Fruit fly (Drosophila melanogaster) whole organism, embryonic: ENCODE measurements around the gene gammaTub37C.

ENCODE experiments used
- BtbVII ChIP-seq: fragments of 200-800 bp; sonication (Bioruptor generic); optimal IDR thresholded peaks from 3 replicates; lab custom pipeline; 2017; ENCODE audit warnings: missing biosample characterization, mild to moderate bottlenecking, missing genetic modification characterization
- CG10274 ChIP-seq: fragments of 200-800 bp; sonication (Bioruptor generic); optimal IDR thresholded peaks from 3 replicates; lab custom pipeline; 2017; ENCODE audit warnings: missing biosample characterization, mild to moderate bottlenecking, missing genetic modification characterization
- CG10543 ChIP-seq: fragments of 200-800 bp; sonication (Bioruptor generic); optimal IDR thresholded peaks from 3 replicates; lab custom pipeline; 2017; ENCODE audit warnings: missing biosample characterization, mild to moderate bottlenecking, missing genetic modification characterization, moderate library complexity
- CG11085 ChIP-seq: fragments of 200-800 bp; sonication (Bioruptor generic); IDR thresholded peaks from 2 replicates; pipeline ENCODE4 v1.3.6; 2022; ENCODE audit warnings: missing biosample characterization, missing genetic modification characterization
- CG11696 ChIP-seq: fragments of 200-800 bp; sonication (Bioruptor generic); IDR thresholded peaks from 2 replicates; pipeline ENCODE4 v1.3.6; 2022; ENCODE audit warnings: missing biosample characterization, missing genetic modification characterization
- CG13287 ChIP-seq: fragments of 200-800 bp; sonication (Bioruptor generic); IDR thresholded peaks from 2 replicates; pipeline ENCODE4 v1.3.6; 2022; ENCODE audit warnings: missing biosample characterization, missing genetic modification characterization; ENCODE audit not compliant: partially characterized antibody
- CG16813 ChIP-seq: fragments of 200-800 bp; sonication (Bioruptor generic); IDR thresholded peaks from 3 replicates; pipeline ENCODE4 v1.3.6; 2022; ENCODE audit warnings: missing biosample characterization, missing genetic modification characterization; ENCODE audit not compliant: partially characterized antibody
- CG16815 ChIP-seq: fragments of 200-800 bp; sonication (Bioruptor generic); optimal IDR thresholded peaks from 3 replicates; lab custom pipeline; 2017; ENCODE audit warnings: missing biosample characterization, mild to moderate bottlenecking, missing genetic modification characterization
- CG17385 ChIP-seq: fragments of 200-800 bp; sonication (Bioruptor generic); optimal IDR thresholded peaks from 3 replicates; lab custom pipeline; 2018; ENCODE audit warnings: missing biosample characterization, mild to moderate bottlenecking, missing genetic modification characterization
- CG18262 ChIP-seq: fragments of 200-800 bp; optimal IDR thresholded peaks from 3 replicates; lab custom pipeline; 2019; ENCODE audit warnings: missing biosample characterization, mild to moderate bottlenecking, missing genetic modification characterization, moderate library complexity
- CG18619 ChIP-seq: fragments of 200-800 bp; sonication (Bioruptor generic); optimal IDR thresholded peaks from 3 replicates; lab custom pipeline; 2017; ENCODE audit warnings: missing biosample characterization, mild to moderate bottlenecking, missing genetic modification characterization
- CG2712 ChIP-seq: fragments of 200-800 bp; optimal IDR thresholded peaks from 3 replicates; lab custom pipeline; 2019; ENCODE audit warnings: missing biosample characterization, mild to moderate bottlenecking, missing genetic modification characterization, moderate library complexity
- CG3281 ChIP-seq: fragments of 200-800 bp; sonication (Bioruptor generic); optimal IDR thresholded peaks from 3 replicates; lab custom pipeline; 2017; ENCODE audit warnings: missing biosample characterization, mild to moderate bottlenecking, missing genetic modification characterization
- CG33213 ChIP-seq: fragments of 200-800 bp; sonication (Bioruptor generic); optimal IDR thresholded peaks from 3 replicates; lab custom pipeline; 2016; ENCODE audit warnings: missing biosample characterization, missing genetic modification characterization
- CG34224 ChIP-seq: fragments of 200-800 bp; sonication (Bioruptor generic); IDR thresholded peaks from 3 replicates; pipeline ENCODE4 v1.3.6; 2022; ENCODE audit warnings: missing biosample characterization, missing genetic modification characterization; ENCODE audit not compliant: partially characterized antibody
- CG4360 ChIP-seq: fragments of 200-800 bp; sonication (Bioruptor generic); IDR thresholded peaks from 2 replicates; pipeline ENCODE4 v1.3.6; 2022; ENCODE audit warnings: missing biosample characterization, missing genetic modification characterization
- CG4404 ChIP-seq: fragments of 200-800 bp; sonication (Bioruptor generic); IDR thresholded peaks from 2 replicates; pipeline ENCODE4 v1.3.6; 2022; ENCODE audit warnings: missing biosample characterization, missing genetic modification characterization
- CG4820 ChIP-seq: fragments of 200-800 bp; sonication (Bioruptor generic); optimal IDR thresholded peaks from 3 replicates; lab custom pipeline; 2016; ENCODE audit warnings: missing biosample characterization, missing genetic modification characterization
- CG9797 ChIP-seq: fragments of 200-800 bp; sonication (Bioruptor generic); optimal IDR thresholded peaks from 3 replicates; lab custom pipeline; 2018; ENCODE audit warnings: missing biosample characterization, mild to moderate bottlenecking, missing genetic modification characterization
- CoRest ChIP-seq: fragments of 200-800 bp; sonication (Bioruptor generic); optimal IDR thresholded peaks from 3 replicates; lab custom pipeline; 2018; ENCODE audit warnings: missing biosample characterization, mild to moderate bottlenecking, missing genetic modification characterization, moderate library complexity
- Dll ChIP-seq: fragments of 200-800 bp; sonication (Bioruptor generic); IDR thresholded peaks from 4 replicates; pipeline ENCODE4 v1.3.6; 2022; ENCODE audit warnings: missing biosample characterization, missing genetic modification characterization; ENCODE audit not compliant: partially characterized antibody
- Ets65A ChIP-seq: fragments of 200-800 bp; sonication (Bioruptor generic); peaks from one replicate; lab custom pipeline; 2016; ENCODE audit warnings: missing biosample characterization, missing genetic modification characterization
- Fer1 ChIP-seq: fragments of 200-800 bp; sonication (Bioruptor generic); optimal IDR thresholded peaks from 2 replicates; lab custom pipeline; 2017; ENCODE audit warnings: missing biosample characterization, mild to moderate bottlenecking, missing genetic modification characterization
- Hmr ChIP-seq: fragments of 200-800 bp; sonication (Bioruptor generic); optimal IDR thresholded peaks from 3 replicates; lab custom pipeline; 2017; ENCODE audit warnings: mild to moderate bottlenecking, missing biosample characterization, missing genetic modification reagents, missing genetic modification characterization
- Hsf ChIP-seq: fragments of 200-800 bp; sonication (Bioruptor generic); optimal IDR thresholded peaks from 3 replicates; lab custom pipeline; 2016; ENCODE audit warnings: missing biosample characterization, missing genetic modification characterization
- Oli ChIP-seq: fragments of 200-800 bp; sonication (Bioruptor generic); optimal IDR thresholded peaks from 2 replicates; lab custom pipeline; 2018; ENCODE audit warnings: missing biosample characterization, mild to moderate bottlenecking, missing genetic modification characterization, moderate library complexity
- Opbp ChIP-seq: fragments of 200-800 bp; sonication (Bioruptor generic); IDR thresholded peaks from 3 replicates; pipeline ENCODE4 v1.3.6; 2022; ENCODE audit warnings: missing biosample characterization, missing genetic modification characterization; ENCODE audit not compliant: partially characterized antibody
- Poxn ChIP-seq: fragments of 200-800 bp; sonication (Bioruptor generic); IDR thresholded peaks from 2 replicates; pipeline ENCODE4 v1.3.6; 2022; ENCODE audit warnings: missing biosample characterization, missing genetic modification characterization
- Rfx ChIP-seq: fragments of 200-800 bp; sonication (Bioruptor generic); IDR thresholded peaks from 2 replicates; pipeline ENCODE4 v1.3.6; 2022; ENCODE audit warnings: missing biosample characterization, missing genetic modification characterization
- Xrp1 ChIP-seq: fragments of 200-800 bp; sonication (Bioruptor generic); IDR thresholded peaks from 2 replicates; pipeline ENCODE4 v1.3.6; 2022; ENCODE audit warnings: missing biosample characterization, missing genetic modification characterization
- cato ChIP-seq: fragments of 200-800 bp; sonication (Bioruptor generic); optimal IDR thresholded peaks from 2 replicates; lab custom pipeline; 2016; ENCODE audit warnings: missing biosample characterization, missing genetic modification characterization, borderline replicate concordance
- cg ChIP-seq: fragments of 200-800 bp; sonication (Bioruptor generic); optimal IDR thresholded peaks from 3 replicates; lab custom pipeline; 2019; ENCODE audit warnings: missing biosample characterization, mild to moderate bottlenecking, missing genetic modification characterization, moderate library complexity
- chn ChIP-seq: fragments of 200-800 bp; sonication (Bioruptor generic); optimal IDR thresholded peaks from 2 replicates; lab custom pipeline; 2016; ENCODE audit warnings: missing biosample characterization, missing genetic modification characterization
- crol ChIP-seq: fragments of 200-800 bp; sonication (Bioruptor generic); IDR thresholded peaks from 2 replicates; pipeline ENCODE4 v1.3.6; 2022; ENCODE audit warnings: missing biosample characterization, missing genetic modification characterization
- cwo ChIP-seq: fragments of 200-800 bp; sonication (Bioruptor generic); optimal IDR thresholded peaks from 3 replicates; lab custom pipeline; 2017; ENCODE audit warnings: missing biosample characterization, missing genetic modification characterization, mild to moderate bottlenecking, moderate library complexity, missing genetic modification reagents
- dimm ChIP-seq: fragments of 200-800 bp; sonication (Bioruptor generic); IDR thresholded peaks from 2 replicates; pipeline ENCODE4 v1.3.6; 2022; ENCODE audit warnings: missing biosample characterization, missing genetic modification characterization
- dmrt99B ChIP-seq: fragments of 200-800 bp; sonication (Bioruptor generic); optimal IDR thresholded peaks from 2 replicates; lab custom pipeline; 2018; ENCODE audit warnings: missing biosample characterization, mild to moderate bottlenecking, missing genetic modification characterization, moderate library complexity
- fd3F ChIP-seq: fragments of 200-800 bp; sonication (Bioruptor generic); optimal IDR thresholded peaks from 2 replicates; lab custom pipeline; 2018; ENCODE audit warnings: missing biosample characterization, mild to moderate bottlenecking, missing genetic modification characterization, moderate library complexity
- fd96Cb ChIP-seq: fragments of 200-800 bp; sonication (Bioruptor generic); optimal IDR thresholded peaks from 2 replicates; lab custom pipeline; 2018; ENCODE audit warnings: missing biosample characterization, mild to moderate bottlenecking, missing genetic modification characterization, moderate library complexity
- grau ChIP-seq: fragments of 200-800 bp; optimal IDR thresholded peaks from 3 replicates; lab custom pipeline; 2019; ENCODE audit warnings: missing biosample characterization, mild to moderate bottlenecking, missing genetic modification characterization, moderate library complexity
- inv ChIP-seq: fragments of 200-800 bp; sonication (Bioruptor generic); IDR thresholded peaks from 2 replicates; pipeline ENCODE4 v1.3.6; 2022; ENCODE audit warnings: missing biosample characterization, missing genetic modification characterization; ENCODE audit not compliant: partially characterized antibody
- mld ChIP-seq: fragments of 200-800 bp; sonication (Bioruptor generic); IDR thresholded peaks from 3 replicates; pipeline ENCODE4 v1.3.6; 2022; ENCODE audit warnings: missing biosample characterization, missing genetic modification characterization; ENCODE audit not compliant: partially characterized antibody
- pzg ChIP-seq: fragments of 200-800 bp; sonication (Bioruptor generic); optimal IDR thresholded peaks from 3 replicates; lab custom pipeline; 2018; ENCODE audit warnings: missing biosample characterization, mild to moderate bottlenecking, missing genetic modification characterization, moderate library complexity
- run ChIP-seq: fragments of 200-800 bp; sonication (Bioruptor generic); optimal IDR thresholded peaks from 3 replicates; lab custom pipeline; 2018; ENCODE audit warnings: missing biosample characterization, mild to moderate bottlenecking, missing genetic modification characterization
- sd ChIP-seq: fragments of 200-800 bp; sonication (Bioruptor generic); optimal IDR thresholded peaks from 3 replicates; lab custom pipeline; 2018; ENCODE audit warnings: missing biosample characterization, mild to moderate bottlenecking, missing genetic modification characterization, moderate library complexity
- sens ChIP-seq: fragments of 200-800 bp; sonication (Bioruptor generic); peaks from one replicate; lab custom pipeline; 2016; ENCODE audit warnings: missing biosample characterization, missing genetic modification characterization
- seq ChIP-seq: fragments of 200-800 bp; sonication (Bioruptor generic); IDR thresholded peaks from 2 replicates; pipeline ENCODE4 v1.3.6; 2022; ENCODE audit warnings: missing biosample characterization, missing genetic modification characterization
- shn ChIP-seq: fragments of 200-800 bp; sonication (Bioruptor generic); optimal IDR thresholded peaks from 3 replicates; lab custom pipeline; 2016; ENCODE audit warnings: missing biosample characterization, missing genetic modification characterization
- stc ChIP-seq: fragments of 200-800 bp; sonication (Bioruptor generic); IDR thresholded peaks from 2 replicates; pipeline ENCODE4 v1.3.6; 2022; ENCODE audit warnings: missing biosample characterization, missing genetic modification characterization
- zen ChIP-seq: fragments of 200-800 bp; sonication (Bioruptor generic); optimal IDR thresholded peaks from 3 replicates; lab custom pipeline; 2018; ENCODE audit warnings: missing biosample characterization, mild to moderate bottlenecking, missing genetic modification characterization, moderate library complexity

gammaTub37C gene

dm6 chr2L:19208874-19209273 lies 23.3 kb upstream of the gammaTub37C start (continued):
- TF ChIP-seq Xrp1 (0 out of 2 replicates have a peak, but pooled peaks have one; percentile 18), CG11085 (GFP tag; lab: Robert Waterston, UW) (no peak), CG18619 (no peak), dmrt99B (tag; lab: Kevin White, UChicago) (no peak), CG4360 (GFP tag; lab: Robert Waterston, UW) (no peak), Hmr (no peak), sd (tag; lab: Kevin White, UChicago) (no peak), seq (no peak), stc (GFP tag; lab: Robert Waterston, UW) (no peak), Opbp (GFP tag; lab: Robert Waterston, UW) (no peak), inv (GFP tag; lab: Robert Waterston, UW) (no peak), sens (peak; percentile 56), CG10274 (GFP tag; lab: Kevin White, UChicago) (no peak), shn (GFP tag; lab: Kevin White, UChicago) (no peak), Oli (tag; lab: Kevin White, UChicago) (no peak), fd96Cb (tag; lab: Kevin White, UChicago) (no peak), CG17385 (no peak), grau (tag; lab: Kevin White, UChicago) (peak; percentile 84), zen (tag; lab: Kevin White, UChicago) (peak; percentile 14), mld (GFP tag; lab: Robert Waterston, UW) (no peak), run (tag; lab: Kevin White, UChicago) (no peak), CG11696 (GFP tag; lab: Robert Waterston, UW) (no peak), CG4404 (GFP tag; lab: Robert Waterston, UW) (peak; percentile 38), crol (no peak)

- TF ChIP-seq cato (GFP tag; lab: Kevin White, UChicago) (no peak), Ets65A (peak; percentile 42), CG4820 (GFP tag; lab: Kevin White, UChicago) (no peak), Hsf (GFP tag; lab: Kevin White, UChicago) (no peak), CG3281 (no peak), CoRest (tag; lab: Kevin White, UChicago) (no peak), fd3F (GFP tag; lab: Kevin White, UChicago) (no peak), CG9797 (no peak), CG16813 (no peak), Poxn (GFP tag; lab: Robert Waterston, UW) (no peak), chn (no peak), CG18262 (tag; lab: Kevin White, UChicago) (no peak), dimm (no peak), Oli (tag; lab: Kevin White, UChicago) (no peak), CG10543 (GFP tag; lab: Kevin White, UChicago) (no peak), CG17385 (no peak), cwo (no peak), sens (peak; percentile 72), cg (peak; percentile 3), pzg (GFP tag; lab: Kevin White, UChicago) (no peak), CG34224 (GFP tag; lab: Robert Waterston, UW) (no peak), Rfx (GFP tag; lab: Robert Waterston, UW) (no peak), CG33213 (GFP tag; lab: Kevin White, UChicago) (no peak), Dll (GFP tag; lab: Robert Waterston, UW) (0 out of 4 replicates have a peak, but pooled peaks have one; percentile 13), Fer1 (GFP tag; lab: Kevin White, UChicago) (no peak), CG13287 (GFP tag; lab: Robert Waterston, UW) (no peak), CG2712 (tag; lab: Kevin White, UChicago) (no peak), BtbVII (GFP tag; lab: Kevin White, UChicago) (no peak), CG16815 (no peak)
These were observed 19.0 kb upstream of the gammaTub37C start for dm6 chr2L:19204546-19204945.
